Worm (Caenorhabditis elegans) whole organism, L1 larva: ENCODE results near the gene syf-2.

Experiments used
- egl-27 ChIP-seq, 2 experiments: fragments of 150-350 bp in 1 of 2; sonication (generic microtip); optimal IDR thresholded peaks; 3 replicates each; lab custom pipeline; 2017 to 2018; ENCODE audit warnings: missing biosample characterization in 2 of 2, missing genetic modification characterization in 2 of 2, missing genetic modification reagents in 2 of 2
- fkh-8 ChIP-seq: sonication (generic microtip); optimal IDR thresholded peaks from 2 replicates; lab custom pipeline; 2016; ENCODE audit warnings: mild to moderate bottlenecking, missing genetic modification characterization, missing compliant biosample characterization
- pqm-1 ChIP-seq: sonication (generic microtip); optimal IDR thresholded peaks from 3 replicates; lab custom pipeline; 2017; ENCODE audit warnings: missing biosample characterization, missing genetic modification characterization

ce11 chrIII:7199467-7199866 lies 37.6 kb upstream of the syf-2 start:
- TF ChIP-seq pqm-1 (tag; lab: Kevin White, UChicago) (no peak), fkh-8 (tag; lab: Kevin White, UChicago) (no peak), egl-27 (tag; optimal IDR thresholded peaks at IDR 0.05; lab: Kevin White, UChicago) (no peak)
